Worm (Caenorhabditis elegans) whole organism, mixed stage, embryonic: ENCODE measurements around the gene C25F9.11.

ENCODE experiments used
- M03D4.4 ChIP-seq: sonication (generic microtip); optimal IDR thresholded peaks from 2 replicates; lab custom pipeline; 2017; ENCODE audit warnings: mild to moderate bottlenecking, missing genetic modification characterization, missing compliant biosample characterization
- bed-3 ChIP-seq: fragments of 200-800 bp; sonication (Bioruptor generic); optimal IDR thresholded peaks from 3 replicates; lab custom pipeline; 2018; ENCODE audit warnings: mild to moderate bottlenecking, missing genetic modification characterization, moderate library complexity, missing compliant biosample characterization
- blmp-1 ChIP-seq: fragments of 150-350 bp; optimal IDR thresholded peaks from 2 replicates; lab custom pipeline; 2014; ENCODE audit warnings: missing biosample characterization, missing genetic modification characterization
- ceh-43 ChIP-seq: fragments of 200-800 bp; sonication (Bioruptor generic); optimal IDR thresholded peaks from 2 replicates; lab custom pipeline; 2018; ENCODE audit warnings: mild to moderate bottlenecking, missing genetic modification characterization, moderate library complexity, missing compliant biosample characterization
- ceh-83 ChIP-seq: fragments of 200-800 bp; sonication (Bioruptor generic); optimal IDR thresholded peaks from 2 replicates; lab custom pipeline; 2018; ENCODE audit warnings: mild to moderate bottlenecking, missing genetic modification characterization, missing compliant biosample characterization
- ces-1 ChIP-seq: fragments of 150-350 bp; optimal IDR thresholded peaks from 2 replicates; lab custom pipeline; 2014; ENCODE audit warnings: missing biosample characterization, missing genetic modification reagents, missing genetic modification characterization
- cnd-1 ChIP-seq: fragments of 200-800 bp; sonication (Bioruptor generic); optimal IDR thresholded peaks from 2 replicates; lab custom pipeline; 2018; ENCODE audit warnings: mild to moderate bottlenecking, missing genetic modification characterization, missing compliant biosample characterization
- drap-1 ChIP-seq: fragments of 200-800 bp; sonication (Bioruptor generic); optimal IDR thresholded peaks from 3 replicates; lab custom pipeline; 2018; ENCODE audit warnings: mild to moderate bottlenecking, missing genetic modification characterization, missing compliant biosample characterization
- elt-1 ChIP-seq: sonication (generic microtip); optimal IDR thresholded peaks from 2 replicates; lab custom pipeline; 2017; ENCODE audit warnings: missing genetic modification characterization, mild to moderate bottlenecking, missing compliant biosample characterization, antibody characterized with exemption, moderate library complexity, borderline replicate concordance; ENCODE audit not compliant: insufficient read depth
- elt-3 ChIP-seq: fragments of 150-350 bp; optimal IDR thresholded peaks from 2 replicates; lab custom pipeline; 2014; ENCODE audit warnings: missing biosample characterization, missing genetic modification characterization
- flh-1 ChIP-seq: fragments of 200-800 bp; sonication (Bioruptor generic); optimal IDR thresholded peaks from 2 replicates; lab custom pipeline; 2018; ENCODE audit warnings: mild to moderate bottlenecking, missing genetic modification characterization, moderate library complexity, missing compliant biosample characterization
- ham-2 ChIP-seq: fragments of 200-800 bp; sonication (Bioruptor generic); optimal IDR thresholded peaks from 2 replicates; lab custom pipeline; 2018; ENCODE audit warnings: mild to moderate bottlenecking, missing genetic modification characterization, missing compliant biosample characterization
- hlh-1 ChIP-seq: fragments of 150-350 bp; optimal IDR thresholded peaks from 2 replicates; lab custom pipeline; 2014; ENCODE audit warnings: missing biosample characterization, missing genetic modification reagents, missing genetic modification characterization
- lin-13 ChIP-seq: fragments of 150-350 bp; optimal IDR thresholded peaks from 2 replicates; lab custom pipeline; 2014; ENCODE audit warnings: missing biosample characterization, missing genetic modification characterization
- lin-32 ChIP-seq: fragments of 200-800 bp; sonication (Bioruptor generic); optimal IDR thresholded peaks from 2 replicates; lab custom pipeline; 2018; ENCODE audit warnings: mild to moderate bottlenecking, missing genetic modification characterization, missing compliant biosample characterization
- lsy-2 ChIP-seq: fragments of 150-350 bp; optimal IDR thresholded peaks from 2 replicates; lab custom pipeline; 2014; ENCODE audit warnings: missing biosample characterization, missing genetic modification characterization
- mab-5 ChIP-seq: fragments of 150-350 bp; optimal IDR thresholded peaks from 2 replicates; lab custom pipeline; 2014; ENCODE audit warnings: missing biosample characterization, missing genetic modification characterization
- mep-1 ChIP-seq: fragments of 150-350 bp; optimal IDR thresholded peaks from 2 replicates; lab custom pipeline; 2017; ENCODE audit warnings: missing biosample characterization, missing genetic modification reagents, missing genetic modification characterization, inconsistent platforms
- nhr-2 ChIP-seq: fragments of 150-350 bp; optimal IDR thresholded peaks from 2 replicates; lab custom pipeline; 2014; ENCODE audit warnings: missing biosample characterization, missing genetic modification characterization
- nhr-237 ChIP-seq: fragments of 150-350 bp; optimal IDR thresholded peaks from 2 replicates; lab custom pipeline; 2014; ENCODE audit warnings: missing biosample characterization, missing genetic modification characterization
- nhr-28 ChIP-seq: fragments of 150-350 bp; optimal IDR thresholded peaks from 2 replicates; lab custom pipeline; 2014; ENCODE audit warnings: missing biosample characterization, missing genetic modification characterization
- nhr-76 ChIP-seq: sonication (generic microtip); optimal IDR thresholded peaks from 2 replicates; lab custom pipeline; 2017; ENCODE audit warnings: missing biosample characterization, missing genetic modification characterization
- pha-4 ChIP-seq: fragments of 150-350 bp; optimal IDR thresholded peaks from 2 replicates; lab custom pipeline; 2018; ENCODE audit warnings: missing biosample characterization, missing genetic modification reagents, missing genetic modification characterization
- sem-2 ChIP-seq: fragments of 200-800 bp; sonication (Bioruptor generic); optimal IDR thresholded peaks from 2 replicates; lab custom pipeline; 2018; ENCODE audit warnings: mild to moderate bottlenecking, missing genetic modification characterization, missing compliant biosample characterization
- snpc-4 ChIP-seq: fragments of 150-350 bp; optimal IDR thresholded peaks from 2 replicates; lab custom pipeline; 2014; ENCODE audit warnings: missing biosample characterization, missing genetic modification characterization
- sptf-1 ChIP-seq: sonication (generic microtip); optimal IDR thresholded peaks from 2 replicates; lab custom pipeline; 2017; ENCODE audit warnings: mild to moderate bottlenecking, missing genetic modification characterization, moderate library complexity, missing compliant biosample characterization
- tbx-8 ChIP-seq: fragments of 200-800 bp; sonication (Bioruptor generic); optimal IDR thresholded peaks from 2 replicates; lab custom pipeline; 2018; ENCODE audit warnings: mild to moderate bottlenecking, missing genetic modification characterization, moderate library complexity, missing compliant biosample characterization
- unc-120 ChIP-seq: sonication (generic microtip); optimal IDR thresholded peaks from 2 replicates; lab custom pipeline; 2017; ENCODE audit warnings: missing genetic modification characterization, missing compliant biosample characterization; ENCODE audit not compliant: poor library complexity, severe bottlenecking
- unc-39 ChIP-seq: fragments of 150-350 bp; optimal IDR thresholded peaks from 2 replicates; lab custom pipeline; 2014; ENCODE audit warnings: missing biosample characterization, missing genetic modification characterization
- unc-62 ChIP-seq: fragments of 150-350 bp; optimal IDR thresholded peaks from 2 replicates; lab custom pipeline; 2014; ENCODE audit warnings: missing biosample characterization, missing genetic modification reagents, missing genetic modification characterization
- zip-8 ChIP-seq: fragments of 150-350 bp; optimal IDR thresholded peaks from 2 replicates; lab custom pipeline; 2014; ENCODE audit warnings: missing biosample characterization, missing genetic modification characterization

Gene C25F9.11

DNA sequence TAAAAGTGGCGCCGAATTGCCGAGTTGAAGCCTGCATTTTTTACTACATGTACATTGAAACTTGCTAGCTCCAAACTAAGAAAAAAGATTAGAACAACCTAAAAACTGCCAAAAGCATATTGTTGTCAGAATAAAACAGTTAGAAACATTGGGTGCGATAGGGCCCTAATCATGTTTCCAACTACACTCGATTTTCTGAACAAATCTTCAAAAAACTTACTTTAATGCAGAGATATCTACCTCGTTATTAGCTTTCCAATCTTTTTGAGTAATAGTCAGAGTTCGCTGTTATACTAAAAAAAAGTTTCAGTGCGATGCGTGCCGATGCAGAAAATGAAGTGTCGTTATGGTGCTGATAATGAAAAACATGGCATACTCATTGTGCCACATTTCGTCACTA is 22.8 kb upstream of the C25F9.11 start, which contains the start of the genes Y43F8B.13 and Y43F8B.14:
TSS of gene Y43F8B.13 (plus strand) at position 301 of the 400 bp plus-strand sequence.
TSS of gene Y43F8B.14 (minus strand) at position 322 of the 400 bp plus-strand sequence.
- TF ChIP-seq zip-8 (tag; lab: Kevin White, UChicago): no peak
- no peak for TF ChIP-seq drap-1 (GFP tag; lab: Kevin White, UChicago)
- TF ChIP-seq lin-32 (GFP tag; lab: Kevin White, UChicago): no peak
- no peak for TF ChIP-seq elt-1 (tag; lab: Kevin White, UChicago)
- TF ChIP-seq ces-1 (GFP tag; lab: Kevin White, UChicago): no peak
- no peak for TF ChIP-seq hlh-1 (tag; lab: Kevin White, UChicago)
- TF ChIP-seq ceh-83 (GFP tag; lab: Kevin White, UChicago): no peak

DNA sequence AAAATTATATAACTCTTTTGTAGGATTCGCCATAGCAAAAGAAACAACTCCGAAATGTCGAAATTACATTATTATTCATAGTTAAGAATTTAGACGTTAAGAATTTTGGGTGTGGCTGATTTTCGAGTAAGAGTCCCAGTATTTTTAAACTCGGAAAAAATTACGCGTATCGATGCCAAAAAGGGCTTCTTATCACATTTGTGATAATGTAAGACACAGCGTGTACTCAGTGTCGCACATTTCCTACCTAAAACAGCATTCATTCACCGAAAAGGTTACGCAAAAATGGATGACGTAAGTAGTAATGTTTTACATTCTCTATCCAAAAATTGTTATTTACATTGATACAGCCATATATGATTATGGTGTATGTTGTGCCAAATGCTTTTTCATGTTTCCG is 16.7 kb upstream of the C25F9.11 start, which contains the start of gene M04C3.5:
TSS of gene M04C3.5 (plus strand) at position 190 of the 400 bp plus-strand sequence.
- no peak for TF ChIP-seq tbx-8 (GFP tag; lab: Kevin White, UChicago)
- no peak for TF ChIP-seq elt-3 (tag; lab: Kevin White, UChicago)
- no peak for TF ChIP-seq ham-2 (GFP tag; lab: Kevin White, UChicago)
- TF ChIP-seq elt-1 (tag; lab: Kevin White, UChicago): no peak
- no peak for TF ChIP-seq mep-1 (tag; lab: Kevin White, UChicago)
- no peak for TF ChIP-seq ceh-83 (GFP tag; lab: Kevin White, UChicago)
- no peak for TF ChIP-seq cnd-1 (tag; lab: Kevin White, UChicago)
- TF ChIP-seq unc-120: no peak
- no peak for TF ChIP-seq mab-5
- TF ChIP-seq ceh-43 (GFP tag; lab: Kevin White, UChicago): no peak
- TF ChIP-seq snpc-4 (tag; lab: Kevin White, UChicago): no peak
- no peak for TF ChIP-seq nhr-2 (tag; lab: Kevin White, UChicago)
- TF ChIP-seq drap-1 (GFP tag; lab: Kevin White, UChicago): no peak
- TF ChIP-seq unc-62 (GFP tag; lab: Kevin White, UChicago): no peak
- TF ChIP-seq bed-3: no peak
- no peak for TF ChIP-seq nhr-237
- no peak for TF ChIP-seq zip-8 (tag; lab: Kevin White, UChicago)
- no peak for TF ChIP-seq lin-13
- no peak for TF ChIP-seq flh-1 (GFP tag; lab: Kevin White, UChicago)
- no peak for TF ChIP-seq lsy-2 (tag; lab: Kevin White, UChicago)

DNA sequence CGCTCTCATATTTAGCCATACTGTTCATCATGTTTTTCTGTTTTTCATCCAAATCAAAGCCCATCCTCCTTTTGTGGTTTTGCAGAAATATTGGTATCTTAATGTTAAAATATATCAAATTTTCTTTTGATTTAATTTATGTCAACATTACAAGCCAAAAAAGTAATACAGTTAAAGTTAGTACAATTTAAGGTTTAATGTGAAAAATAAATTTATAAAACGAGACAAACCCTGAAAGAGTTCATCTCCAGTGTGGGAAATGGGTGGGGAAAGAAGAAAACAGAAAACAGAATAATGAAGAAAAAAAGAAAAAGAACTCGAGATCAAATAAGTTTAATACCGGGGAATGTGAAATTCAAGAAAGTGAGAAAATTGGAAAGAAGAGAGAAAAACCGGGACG is 15.9 kb upstream of the C25F9.11 start, which contains the start of gene M04C3.2:
TSS of gene M04C3.2 (minus strand) at position 101 of the 400 bp plus-strand sequence.
- TF ChIP-seq ham-2 (GFP tag; lab: Kevin White, UChicago) (no peak), sem-2 (GFP tag; lab: Kevin White, UChicago) (no peak), drap-1 (GFP tag; lab: Kevin White, UChicago) (no peak), cnd-1 (tag; lab: Kevin White, UChicago) (no peak), nhr-76 (tag; lab: Kevin White, UChicago) (no peak), unc-120 (no peak), sptf-1 (no peak), lin-13 (no peak), pha-4 (tag; lab: Kevin White, UChicago) (no peak), hlh-1 (tag; lab: Kevin White, UChicago) (no peak), nhr-28 (tag; lab: Kevin White, UChicago) (no peak), elt-3 (tag; lab: Kevin White, UChicago) (no peak), nhr-237 (no peak), blmp-1 (tag; lab: Kevin White, UChicago) (no peak)
- TF ChIP-seq, all 35 proteins: peak for 0

DNA sequence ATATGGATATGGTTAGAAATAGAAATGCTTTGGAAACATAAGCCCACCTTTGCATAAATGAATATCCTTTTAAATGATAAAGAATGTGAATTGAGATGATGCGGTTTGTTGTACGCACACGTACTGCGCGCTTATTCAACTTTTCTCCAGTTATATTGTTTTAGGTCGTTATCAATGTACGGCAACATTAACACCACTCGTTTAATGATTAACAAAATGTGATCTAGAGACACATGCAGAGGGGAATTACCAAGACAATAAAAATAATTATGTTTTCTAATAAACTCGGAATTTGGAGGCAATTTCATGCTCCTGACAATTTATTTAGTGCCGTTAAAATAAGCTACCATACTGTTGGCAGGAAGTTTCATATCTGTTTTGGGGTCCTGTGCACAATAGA is 12.6 kb upstream of the C25F9.11 start, which contains the start of gene M04C3.1:
TSS of gene M04C3.1 (minus strand) at position 164 of the 400 bp plus-strand sequence.
- TF ChIP-seq nhr-237 (no peak), unc-62 (GFP tag; lab: Kevin White, UChicago) (no peak), flh-1 (GFP tag; lab: Kevin White, UChicago) (no peak), mep-1 (tag; lab: Kevin White, UChicago) (no peak), nhr-2 (tag; lab: Kevin White, UChicago) (no peak), M03D4.4 (tag; lab: Kevin White, UChicago) (no peak), sptf-1 (no peak), snpc-4 (tag; lab: Kevin White, UChicago) (no peak), bed-3 (no peak), unc-120 (no peak), unc-39 (tag; lab: Kevin White, UChicago) (no peak), cnd-1 (tag; lab: Kevin White, UChicago) (no peak), ham-2 (GFP tag; lab: Kevin White, UChicago) (no peak), zip-8 (tag; lab: Kevin White, UChicago) (no peak)
